Fruit fly (Drosophila melanogaster) whole organism, adult: Measurements from ENCODE around the gene CG11333.

Experiments used
- CG11617 ChIP-seq: fragments of 200-800 bp; sonication (Bioruptor generic); optimal IDR thresholded peaks from 2 replicates; lab custom pipeline; 2017; ENCODE audit warnings: mild to moderate bottlenecking, missing biosample characterization, missing genetic modification reagents, missing genetic modification characterization
- CG1620 ChIP-seq: fragments of 200-800 bp; sonication (Bioruptor generic); optimal IDR thresholded peaks from 2 replicates; lab custom pipeline; 2016; ENCODE audit warnings: missing biosample characterization, missing genetic modification characterization
- CG7045 ChIP-seq: fragments of 200-800 bp; sonication (Bioruptor generic); optimal IDR thresholded peaks from 2 replicates; lab custom pipeline; 2017; ENCODE audit warnings: missing biosample characterization, mild to moderate bottlenecking, missing genetic modification characterization
- CG7101 ChIP-seq: fragments of 200-800 bp; sonication (Bioruptor generic); optimal IDR thresholded peaks from 2 replicates; lab custom pipeline; 2018; ENCODE audit warnings: missing biosample characterization, mild to moderate bottlenecking, missing genetic modification characterization, moderate library complexity
- Crg-1 ChIP-seq: fragments of 200-800 bp; sonication (Bioruptor generic); optimal IDR thresholded peaks from 2 replicates; lab custom pipeline; 2016; ENCODE audit warnings: missing biosample characterization, missing genetic modification characterization
- Mnt ChIP-seq: fragments of 200-800 bp; sonication (Bioruptor generic); optimal IDR thresholded peaks from 2 replicates; lab custom pipeline; 2016; ENCODE audit warnings: missing biosample characterization, mild to moderate bottlenecking, missing genetic modification characterization
- bab1 ChIP-seq: fragments of 200-800 bp; sonication (Bioruptor generic); optimal IDR thresholded peaks from 3 replicates; lab custom pipeline; 2019; ENCODE audit warnings: missing biosample characterization, mild to moderate bottlenecking, missing genetic modification characterization, moderate library complexity
- cic ChIP-seq: fragments of 200-800 bp; sonication (Bioruptor generic); optimal IDR thresholded peaks from 2 replicates; lab custom pipeline; 2017; ENCODE audit warnings: missing biosample characterization, mild to moderate bottlenecking, missing genetic modification characterization, moderate library complexity
- kay ChIP-seq: fragments of 200-800 bp; sonication (Bioruptor generic); peaks from one replicate; lab custom pipeline; 2016; ENCODE audit warnings: missing biosample characterization, missing genetic modification characterization, borderline replicate concordance
- ovo ChIP-seq: fragments of 200-800 bp; sonication (Bioruptor generic); optimal IDR thresholded peaks from 2 replicates; lab custom pipeline; 2016; ENCODE audit warnings: missing biosample characterization, missing genetic modification characterization
- pad ChIP-seq: fragments of 200-800 bp; sonication (Bioruptor generic); optimal IDR thresholded peaks from 3 replicates; lab custom pipeline; 2017; ENCODE audit warnings: missing biosample characterization, missing genetic modification characterization, mild to moderate bottlenecking, moderate library complexity, missing genetic modification reagents
- tj ChIP-seq: fragments of 200-800 bp; sonication (Bioruptor generic); optimal IDR thresholded peaks from 3 replicates; lab custom pipeline; 2017; ENCODE audit warnings: missing biosample characterization, mild to moderate bottlenecking, missing genetic modification characterization, moderate library complexity

- TF ChIP-seq CG11617 (GFP tag; lab: Kevin White, UChicago) (no peak), tj (GFP tag; lab: Kevin White, UChicago) (peak; percentile 93), Mnt (GFP tag; lab: Kevin White, UChicago) (no peak), cic (GFP tag; lab: Kevin White, UChicago) (no peak), kay (GFP tag; lab: Kevin White, UChicago) (no peak), CG7045 (no peak), CG1620 (GFP tag; lab: Kevin White, UChicago) (no peak), pad (GFP tag; lab: Kevin White, UChicago) (no peak), bab1 (GFP tag; lab: Kevin White, UChicago) (no peak), CG7101 (no peak), ovo (GFP tag; lab: Kevin White, UChicago) (no peak), Crg-1 (GFP tag; lab: Kevin White, UChicago) (no peak)
Observed at dm6 chr3R:31440561-31440960, 22.5 kb upstream of the CG11333 start.
